Worm (Caenorhabditis elegans): ENCODE results near the gene F56D6.19.

F56D6.19 gene

ce11 chrIV:3960396-3960795 is 45.8 kb downstream of the F56D6.19 start, which contains the start of gene clec-75:
Gene clec-75, plus strand, starts transcription at chrIV:3960734.
- no peak for TF ChIP-seq flt-1 (GFP tag; IDR thresholded peaks at IDR 0.05)
- TF ChIP-seq ztf-29 (GFP tag; IDR thresholded peaks at IDR 0.05), result no peak
- TF ChIP-seq ztf-23 (GFP tag; IDR thresholded peaks at IDR 0.05), result no peak
- TF ChIP-seq tab-1 (GFP tag; IDR thresholded peaks at IDR 0.05), result no peak
- TF ChIP-seq klf-2 (GFP tag; conservative IDR thresholded peaks at IDR 0.05), result no peak
- TF ChIP-seq ref-1 (GFP tag; conservative IDR thresholded peaks at IDR 0.05), result no peak
- TF ChIP-seq med-1 (GFP tag; optimal IDR thresholded peaks at IDR 0.05; ENCODE audit: insufficient read depth), result no peak
- TF ChIP-seq T22C8.4 (GFP tag; IDR thresholded peaks at IDR 0.05), result no peak
- TF ChIP-seq cog-1 (tag; optimal IDR thresholded peaks at IDR 0.05), result no peak

- no peak for TF ChIP-seq T22C8.4 (GFP tag; IDR thresholded peaks at IDR 0.05)
- no peak for TF ChIP-seq cog-1 (tag; optimal IDR thresholded peaks at IDR 0.05)
- no peak for TF ChIP-seq ztf-23 (GFP tag; IDR thresholded peaks at IDR 0.05)
- TF ChIP-seq klf-2 (GFP tag; conservative IDR thresholded peaks at IDR 0.05), result no peak
- no peak for TF ChIP-seq tab-1 (GFP tag; IDR thresholded peaks at IDR 0.05)
- TF ChIP-seq ztf-29 (GFP tag; IDR thresholded peaks at IDR 0.05), result no peak
- TF ChIP-seq ref-1 (GFP tag; conservative IDR thresholded peaks at IDR 0.05), result no peak
- TF ChIP-seq med-1 (GFP tag; optimal IDR thresholded peaks at IDR 0.05; ENCODE audit: insufficient read depth), result no peak
- TF ChIP-seq flt-1 (GFP tag; IDR thresholded peaks at IDR 0.05), result no peak
Observed at ce11 chrIV:3962584-3962983, 48.0 kb downstream of the F56D6.19 start, which contains the start of gene Y46C8AM.1. Gene Y46C8AM.1, plus strand, starts transcription at chrIV:3962884.

DNA sequence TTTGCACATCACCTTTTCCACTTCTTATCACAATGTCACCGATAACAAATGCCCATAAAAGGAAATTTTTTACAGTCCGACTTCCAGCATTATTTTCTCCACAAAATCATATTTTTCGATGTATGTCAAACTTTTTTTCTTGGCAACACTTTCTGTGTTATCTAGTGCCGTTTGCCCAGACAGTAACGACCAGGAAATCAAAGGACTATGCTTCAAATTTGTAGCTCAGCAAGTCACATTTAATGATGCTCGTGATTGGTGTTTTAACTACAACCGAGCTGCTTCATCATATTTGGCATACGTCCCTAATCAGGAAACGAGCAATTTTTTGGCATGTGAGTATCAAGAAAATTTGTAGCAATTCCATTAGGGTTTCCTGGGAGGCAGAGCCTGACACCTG is 48.9 kb downstream of the F56D6.19 start:
- no peak for TF ChIP-seq klf-2 (GFP tag; conservative IDR thresholded peaks at IDR 0.05)
- TF ChIP-seq T22C8.4 (GFP tag; IDR thresholded peaks at IDR 0.05), result no peak
- no peak for TF ChIP-seq med-1 (GFP tag; optimal IDR thresholded peaks at IDR 0.05; ENCODE audit: insufficient read depth)
- no peak for TF ChIP-seq tab-1 (GFP tag; IDR thresholded peaks at IDR 0.05)
- TF ChIP-seq cog-1 (tag; optimal IDR thresholded peaks at IDR 0.05), result no peak

Measured in whole organism, midembryonic.